Fruit fly (Drosophila melanogaster) whole organism, embryonic: ENCODE data around the gene Cyp313a4.

Experiments used
- CG10959 ChIP-seq: fragments of 200-800 bp; sonication (Bioruptor generic); IDR thresholded peaks from 2 replicates; pipeline ENCODE4 v1.3.6; 2022; ENCODE audit warnings: missing biosample characterization, missing genetic modification characterization
- CG12236 ChIP-seq: fragments of 200-800 bp; sonication (Bioruptor generic); optimal IDR thresholded peaks from 2 replicates; lab custom pipeline; 2016; ENCODE audit warnings: missing biosample characterization, missing genetic modification characterization
- CG13894 ChIP-seq: fragments of 200-800 bp; sonication (Bioruptor generic); optimal IDR thresholded peaks from 3 replicates; lab custom pipeline; 2018; ENCODE audit warnings: missing biosample characterization, mild to moderate bottlenecking, missing genetic modification characterization, moderate library complexity
- CG17612 ChIP-seq: fragments of 200-800 bp; sonication (Bioruptor generic); IDR thresholded peaks from 2 replicates; pipeline ENCODE4 v1.3.6; 2022; ENCODE audit warnings: missing biosample characterization, missing genetic modification characterization
- Dbx ChIP-seq: fragments of 200-800 bp; sonication (Bioruptor generic); IDR thresholded peaks from 3 replicates; pipeline ENCODE4 v1.3.6; 2022; ENCODE audit warnings: missing biosample characterization, missing genetic modification characterization

dm6 chr3R:12685290-12685689 lies 4.1 kb upstream of the Cyp313a4 start:
- TF ChIP-seq CG10959 (no peak), CG12236 (no peak), CG13894 (no peak), Dbx (GFP tag; lab: Robert Waterston, UW) (no peak), CG17612 (no peak)
